Fruit fly (Drosophila melanogaster) whole organism, pupa: Measurements from ENCODE around the gene Arl6IP1.

Experiments used
- CG13204 ChIP-seq: fragments of 200-800 bp; sonication (Bioruptor generic); optimal IDR thresholded peaks from 2 replicates; lab custom pipeline; 2018; ENCODE audit warnings: missing biosample characterization, mild to moderate bottlenecking, missing genetic modification characterization, moderate library complexity
- CG14655 ChIP-seq: fragments of 200-800 bp; sonication (Bioruptor generic); optimal IDR thresholded peaks from 3 replicates; lab custom pipeline; 2017; ENCODE audit warnings: mild to moderate bottlenecking, missing biosample characterization, missing genetic modification reagents, missing genetic modification characterization
- CG15710 ChIP-seq: fragments of 200-800 bp; sonication (Bioruptor generic); optimal IDR thresholded peaks from 2 replicates; lab custom pipeline; 2018; ENCODE audit warnings: missing biosample characterization, mild to moderate bottlenecking, missing genetic modification characterization, moderate library complexity
- CG32121 ChIP-seq: fragments of 200-800 bp; sonication (Bioruptor generic); IDR thresholded peaks from 2 replicates; pipeline ENCODE4 v1.3.6; 2022; ENCODE audit warnings: missing biosample characterization, missing genetic modification characterization
- Ets98B ChIP-seq: fragments of 200-800 bp; sonication (Bioruptor generic); IDR thresholded peaks from 2 replicates; pipeline ENCODE4 v1.3.6; 2022; ENCODE audit warnings: missing biosample characterization, missing genetic modification characterization
- Pif1B ChIP-seq: fragments of 200-800 bp; sonication (Bioruptor generic); optimal IDR thresholded peaks from 3 replicates; lab custom pipeline; 2016; ENCODE audit warnings: missing biosample characterization, missing genetic modification characterization
- Snoo ChIP-seq: fragments of 200-800 bp; sonication (Bioruptor generic); optimal IDR thresholded peaks from 3 replicates; lab custom pipeline; 2017; ENCODE audit warnings: missing biosample characterization, mild to moderate bottlenecking, missing genetic modification characterization, inconsistent platforms
- gl ChIP-seq: fragments of 200-800 bp; sonication (Bioruptor generic); optimal IDR thresholded peaks from 2 replicates; lab custom pipeline; 2018; ENCODE audit warnings: missing biosample characterization, mild to moderate bottlenecking, missing genetic modification characterization
- rn ChIP-seq: fragments of 200-800 bp; sonication (Bioruptor generic); IDR thresholded peaks from 2 replicates; pipeline ENCODE4 v1.3.6; 2022; ENCODE audit warnings: missing biosample characterization, missing genetic modification characterization

DNA sequence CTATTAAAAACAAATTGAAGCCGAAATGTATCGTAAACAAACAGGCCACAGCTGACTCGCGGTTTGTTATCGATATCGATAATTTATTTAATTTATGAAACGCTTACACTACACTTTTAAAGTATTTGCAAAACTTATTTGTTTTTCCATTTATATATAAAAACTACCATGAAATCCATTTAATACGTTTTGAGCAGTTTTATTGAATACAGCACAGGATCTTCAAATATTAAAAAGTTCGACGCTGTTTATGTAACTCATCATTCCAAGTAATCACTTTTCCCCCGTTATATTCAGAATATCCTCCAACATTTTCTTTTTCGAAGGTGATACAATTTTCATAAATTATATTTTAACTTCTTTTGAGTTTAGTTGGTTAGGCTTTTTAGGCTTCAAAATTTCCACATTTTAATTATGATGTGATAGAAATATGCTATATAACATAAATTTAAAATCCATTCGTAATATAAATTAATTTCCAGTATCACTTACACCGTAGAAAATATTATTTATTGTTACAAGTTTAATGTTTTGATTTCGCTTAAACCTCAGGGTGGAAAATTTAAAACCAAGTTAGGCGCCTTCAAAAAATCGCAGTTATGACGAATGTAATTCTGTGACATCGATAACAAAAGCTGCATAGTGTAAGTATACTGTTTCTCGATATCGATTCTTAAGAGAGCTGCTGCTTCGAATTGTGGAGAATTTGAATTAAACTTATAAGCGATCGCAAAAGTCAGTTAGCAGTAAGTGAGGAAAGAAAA lies 3.7 kb downstream of the Arl6IP1 start, which contains the start of the genes CG10324 and CCT3:
- TF ChIP-seq Pif1B (GFP tag; lab: Kevin White, UChicago) (no peak), CG32121 (peak; percentile 59; the same call in 1 of the 2 replicates), Ets98B (peak; percentile 63; the same call in 1 of the 2 replicates), CG13204 (GFP tag; lab: Kevin White, UChicago) (no peak), Snoo (tag; lab: Kevin White, UChicago) (peak; percentile 37), rn (GFP tag; lab: Robert Waterston, UW) (no peak), CG14655 (GFP tag; lab: Kevin White, UChicago) (no peak), CG15710 (tag; lab: Kevin White, UChicago) (peak; percentile 67), gl (tag; lab: Kevin White, UChicago) (no peak)
